Worm (Caenorhabditis elegans): ENCODE measurements around the gene clec-213.

The clec-213 gene

DNA sequence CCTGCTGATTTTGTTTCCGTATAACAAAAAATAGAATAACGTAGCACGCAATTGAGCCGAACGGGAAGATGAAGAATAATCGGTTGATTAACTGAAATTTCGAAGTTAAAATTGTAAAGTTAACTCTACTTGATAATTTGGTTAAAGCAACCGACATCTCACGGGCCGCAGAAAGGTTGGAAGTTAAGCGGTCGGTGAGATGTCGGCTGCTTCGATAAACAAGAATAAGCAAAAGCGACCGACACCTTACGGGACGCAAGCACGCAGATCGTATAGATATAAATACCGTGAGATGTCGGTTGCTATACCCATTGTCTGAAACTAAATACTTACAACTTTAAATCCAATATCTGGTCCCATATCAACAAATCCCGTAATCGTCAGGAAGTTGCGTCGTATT is 9.8 kb upstream of the clec-213 start:
- TF ChIP-seq ztf-23 (GFP tag; IDR thresholded peaks at IDR 0.05) (no peak), klf-2 (GFP tag; conservative IDR thresholded peaks at IDR 0.05) (no peak), ref-1 (GFP tag; conservative IDR thresholded peaks at IDR 0.05) (no peak), ztf-29 (GFP tag; IDR thresholded peaks at IDR 0.05) (no peak), cog-1 (tag; optimal IDR thresholded peaks at IDR 0.05) (no peak), med-1 (GFP tag; optimal IDR thresholded peaks at IDR 0.05; ENCODE audit: insufficient read depth) (no peak), flt-1 (GFP tag; IDR thresholded peaks at IDR 0.05) (no peak), tab-1 (GFP tag; IDR thresholded peaks at IDR 0.05) (no peak), T22C8.4 (GFP tag; IDR thresholded peaks at IDR 0.05) (no peak)

DNA sequence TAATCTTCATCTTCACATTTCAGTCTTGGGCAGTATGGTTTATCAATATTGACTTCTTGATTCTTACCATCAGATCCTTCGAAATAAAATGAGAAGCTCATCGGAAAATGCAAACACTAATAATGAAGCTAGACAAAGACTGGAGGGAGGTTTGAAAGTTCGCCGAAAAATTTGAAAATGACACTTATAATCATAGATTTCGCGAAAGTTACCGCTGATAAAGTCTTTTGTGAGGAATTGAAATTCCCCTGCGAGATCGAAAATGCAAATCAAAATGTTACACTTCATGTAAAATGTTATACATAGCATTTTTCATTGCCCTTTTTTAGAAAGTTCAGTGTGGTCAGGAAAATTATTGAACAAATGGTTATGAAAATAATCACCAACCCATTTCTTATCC is 6.7 kb upstream of the clec-213 start, which contains the start of gene C50E3.7:
Gene C50E3.7 (minus strand): TSS at position 101 of the 400 bp plus-strand sequence.
- TF ChIP-seq tab-1 (GFP tag; IDR thresholded peaks at IDR 0.05) = no peak
- TF ChIP-seq flt-1 (GFP tag; IDR thresholded peaks at IDR 0.05) = no peak
- TF ChIP-seq ztf-29 (GFP tag; IDR thresholded peaks at IDR 0.05) = no peak
- no peak for TF ChIP-seq cog-1 (tag; optimal IDR thresholded peaks at IDR 0.05)
- TF ChIP-seq med-1 (GFP tag; optimal IDR thresholded peaks at IDR 0.05; ENCODE audit: insufficient read depth) = no peak
- TF ChIP-seq ref-1 (GFP tag; conservative IDR thresholded peaks at IDR 0.05) = no peak
- no peak for TF ChIP-seq ztf-23 (GFP tag; IDR thresholded peaks at IDR 0.05)
- no peak for TF ChIP-seq klf-2 (GFP tag; conservative IDR thresholded peaks at IDR 0.05)
- TF ChIP-seq T22C8.4 (GFP tag; IDR thresholded peaks at IDR 0.05) = no peak

DNA sequence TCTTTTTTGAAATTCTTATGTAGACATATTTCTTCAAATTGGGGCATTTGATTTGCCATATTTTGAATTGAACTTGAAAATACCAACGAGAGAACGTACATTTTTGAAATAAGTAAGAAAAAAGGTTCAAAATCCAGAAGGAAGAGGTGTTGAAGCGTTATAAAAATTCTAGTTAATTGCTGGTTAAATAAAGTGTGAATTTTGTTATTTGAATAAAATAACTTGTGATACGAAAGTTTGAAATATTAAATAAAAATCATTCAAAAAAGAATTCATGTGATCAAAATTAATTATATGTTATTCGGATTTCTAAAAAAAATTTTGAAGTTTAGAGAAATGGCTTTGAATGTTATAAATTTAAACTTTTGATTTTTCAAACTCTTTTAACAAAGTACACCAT is 4.8 kb upstream of the clec-213 start, which contains the start of gene C50E3.9:
Gene C50E3.9 (minus strand): TSS at position 101 of the 400 bp plus-strand sequence.
- no peak for TF ChIP-seq tab-1 (GFP tag; IDR thresholded peaks at IDR 0.05)
- TF ChIP-seq flt-1 (GFP tag; IDR thresholded peaks at IDR 0.05) = no peak
- no peak for TF ChIP-seq T22C8.4 (GFP tag; IDR thresholded peaks at IDR 0.05)
- no peak for TF ChIP-seq ztf-29 (GFP tag; IDR thresholded peaks at IDR 0.05)
- no peak for TF ChIP-seq ztf-23 (GFP tag; IDR thresholded peaks at IDR 0.05)
- no peak for TF ChIP-seq ref-1 (GFP tag; conservative IDR thresholded peaks at IDR 0.05)
- no peak for TF ChIP-seq cog-1 (tag; optimal IDR thresholded peaks at IDR 0.05)
- no peak for TF ChIP-seq med-1 (GFP tag; optimal IDR thresholded peaks at IDR 0.05; ENCODE audit: insufficient read depth)
- TF ChIP-seq klf-2 (GFP tag; conservative IDR thresholded peaks at IDR 0.05) = no peak

DNA sequence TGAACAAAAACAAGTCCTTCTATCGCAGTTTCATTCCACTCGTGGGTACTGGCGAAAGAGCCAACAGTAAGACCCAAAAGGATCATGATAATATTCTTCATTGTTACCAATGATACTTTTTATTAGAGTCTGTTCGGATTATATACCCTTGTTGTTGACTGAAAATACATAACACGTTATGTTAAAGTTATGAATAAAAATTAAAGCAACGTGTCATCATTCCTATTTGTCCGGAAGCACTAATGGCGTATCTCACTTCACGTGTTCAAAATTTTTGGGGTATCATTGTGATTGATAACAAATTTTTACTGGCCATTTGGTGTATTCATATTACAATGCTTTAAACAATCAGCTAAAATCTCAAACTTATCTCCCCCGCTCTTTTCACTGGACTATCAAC is 3.5 kb upstream of the clec-213 start, which contains the start of gene scl-26:
Gene scl-26 (minus strand): TSS at position 101 of the 400 bp plus-strand sequence.
- no peak for TF ChIP-seq klf-2 (GFP tag; conservative IDR thresholded peaks at IDR 0.05)
- TF ChIP-seq cog-1 (tag; optimal IDR thresholded peaks at IDR 0.05) = no peak
- TF ChIP-seq ztf-23 (GFP tag; IDR thresholded peaks at IDR 0.05) = no peak
- TF ChIP-seq flt-1 (GFP tag; IDR thresholded peaks at IDR 0.05) = no peak
- no peak for TF ChIP-seq med-1 (GFP tag; optimal IDR thresholded peaks at IDR 0.05; ENCODE audit: insufficient read depth)
- TF ChIP-seq ztf-29 (GFP tag; IDR thresholded peaks at IDR 0.05) = no peak
- no peak for TF ChIP-seq tab-1 (GFP tag; IDR thresholded peaks at IDR 0.05)
- TF ChIP-seq T22C8.4 (GFP tag; IDR thresholded peaks at IDR 0.05) = no peak
- TF ChIP-seq ref-1 (GFP tag; conservative IDR thresholded peaks at IDR 0.05) = no peak

DNA sequence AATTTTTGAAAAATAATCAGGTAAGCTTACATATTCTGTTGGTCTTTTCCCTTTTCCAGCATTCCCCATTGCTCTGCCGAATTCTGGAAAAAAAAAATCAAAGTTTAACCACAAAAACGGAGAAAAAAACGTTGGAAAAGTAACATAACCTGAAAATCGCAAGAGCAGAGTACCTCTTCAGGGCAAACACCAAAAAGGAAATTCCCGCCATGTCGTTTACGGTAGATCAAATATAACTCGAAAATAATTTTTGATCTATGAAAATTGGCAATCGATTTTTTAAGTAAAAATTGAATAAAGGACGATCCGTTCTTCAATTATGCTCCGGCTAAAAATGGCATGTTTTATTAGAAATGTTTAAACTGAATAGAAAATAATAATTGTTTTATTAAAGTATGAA is 1.6 kb upstream of the clec-213 start, which contains the start of gene C50E3.11:
Gene C50E3.11 (minus strand): TSS at position 83 of the 400 bp plus-strand sequence.
- TF ChIP-seq ztf-29 (GFP tag; IDR thresholded peaks at IDR 0.05) (no peak), ztf-23 (GFP tag; IDR thresholded peaks at IDR 0.05) (no peak), tab-1 (GFP tag; IDR thresholded peaks at IDR 0.05) (no peak), ref-1 (GFP tag; conservative IDR thresholded peaks at IDR 0.05) (no peak), T22C8.4 (GFP tag; IDR thresholded peaks at IDR 0.05) (no peak), cog-1 (tag; optimal IDR thresholded peaks at IDR 0.05) (no peak), flt-1 (GFP tag; IDR thresholded peaks at IDR 0.05) (no peak), klf-2 (GFP tag; conservative IDR thresholded peaks at IDR 0.05) (no peak), med-1 (GFP tag; optimal IDR thresholded peaks at IDR 0.05; ENCODE audit: insufficient read depth) (no peak)

DNA sequence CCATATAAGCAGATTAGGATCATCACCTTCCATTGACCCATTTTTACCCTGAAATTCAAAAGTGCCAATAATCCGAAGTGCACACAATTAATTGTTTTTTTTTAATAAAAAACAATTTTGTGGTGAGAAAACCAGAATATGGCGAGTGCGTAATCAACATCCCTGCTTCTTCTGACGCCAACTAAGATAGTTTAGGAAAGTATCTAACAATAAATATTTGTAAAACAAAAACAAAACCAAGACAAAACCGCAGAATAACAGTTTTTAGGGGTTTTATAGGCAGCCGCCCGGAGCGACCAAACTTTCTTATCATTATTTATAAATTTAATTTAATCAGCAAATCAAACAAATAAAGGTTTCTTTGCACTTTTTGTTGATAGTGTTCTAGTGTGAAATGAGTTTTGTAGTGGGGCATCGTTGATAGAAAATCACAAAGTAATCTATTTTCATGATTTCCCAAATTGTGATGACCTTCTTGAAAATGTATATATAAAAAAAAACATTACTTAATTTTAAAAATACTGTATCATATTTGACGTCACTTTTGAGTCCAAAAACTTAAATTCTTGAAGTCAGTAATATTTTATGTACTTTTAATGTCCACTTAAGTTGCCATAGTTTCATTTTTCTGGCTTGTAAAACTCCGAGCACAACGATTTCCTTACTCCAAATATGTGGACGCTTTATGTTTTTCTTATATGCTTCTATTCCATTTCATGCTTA is 4.9 kb downstream of the clec-213 start, which contains the start of the genes folt-3 and clec-214:
Gene folt-3 (minus strand): TSS at position 51 of the 723 bp plus-strand sequence.
Gene clec-214 (plus strand): TSS at position 673 of the 723 bp plus-strand sequence.
- TF ChIP-seq T22C8.4 (GFP tag; IDR thresholded peaks at IDR 0.05) = no peak
- TF ChIP-seq flt-1 (GFP tag; IDR thresholded peaks at IDR 0.05) = no peak
- no peak for TF ChIP-seq tab-1 (GFP tag; IDR thresholded peaks at IDR 0.05)
- TF ChIP-seq klf-2 (GFP tag; conservative IDR thresholded peaks at IDR 0.05) = no peak
- TF ChIP-seq cog-1 (tag; optimal IDR thresholded peaks at IDR 0.05) = no peak
- TF ChIP-seq ref-1 (GFP tag; conservative IDR thresholded peaks at IDR 0.05) = no peak
- TF ChIP-seq med-1 (GFP tag; optimal IDR thresholded peaks at IDR 0.05; ENCODE audit: insufficient read depth) = no peak
- TF ChIP-seq ztf-23 (GFP tag; IDR thresholded peaks at IDR 0.05) = no peak
- TF ChIP-seq ztf-29 (GFP tag; IDR thresholded peaks at IDR 0.05) = no peak

DNA sequence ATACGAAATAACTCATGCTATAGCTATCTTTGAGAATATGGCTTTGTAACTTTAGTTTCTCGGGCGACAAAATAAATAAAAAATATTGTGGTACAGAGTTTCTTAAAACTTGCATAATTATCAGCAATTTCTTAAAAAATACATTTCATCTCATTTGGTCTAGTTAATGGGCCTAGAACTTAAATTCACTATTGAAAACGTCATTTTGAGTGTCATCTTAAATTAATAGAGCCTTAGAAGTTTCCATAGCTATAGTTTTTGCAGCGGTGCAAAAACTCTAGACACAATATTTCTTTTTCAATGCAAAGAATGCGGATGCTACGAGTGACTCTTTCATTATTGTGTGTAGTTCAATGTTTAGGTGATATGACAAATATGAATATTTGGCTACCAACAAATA is 7.1 kb downstream of the clec-213 start, which contains the start of gene clec-215:
Gene clec-215 (plus strand): TSS at position 301 of the 400 bp plus-strand sequence.
- no peak for TF ChIP-seq klf-2 (GFP tag; conservative IDR thresholded peaks at IDR 0.05)

DNA sequence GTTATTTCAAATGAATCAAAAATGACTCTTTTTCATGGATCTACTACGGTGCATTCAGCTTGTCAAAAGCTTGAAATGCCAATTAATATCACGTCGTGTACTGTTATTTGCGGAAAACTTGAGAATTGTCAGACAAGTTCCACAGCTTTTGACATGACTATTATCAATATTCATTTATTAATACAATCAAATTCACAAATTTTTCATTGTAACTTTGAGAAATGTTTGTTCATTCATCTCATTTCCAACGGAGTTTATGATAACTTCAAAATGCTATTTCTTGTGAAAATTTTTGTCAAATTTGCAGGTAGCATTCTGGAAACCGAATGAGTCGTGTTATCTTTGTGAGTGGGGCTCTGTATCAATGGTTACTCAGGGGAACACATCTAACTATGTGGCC is 13.2 kb downstream of the clec-213 start, which contains the start of gene C50E3.15:
Gene C50E3.15 (plus strand): TSS at position 301 of the 400 bp plus-strand sequence.
- TF ChIP-seq ref-1 (GFP tag; conservative IDR thresholded peaks at IDR 0.05) (no peak), tab-1 (GFP tag; IDR thresholded peaks at IDR 0.05) (no peak), med-1 (GFP tag; optimal IDR thresholded peaks at IDR 0.05; ENCODE audit: insufficient read depth) (no peak), ztf-23 (GFP tag; IDR thresholded peaks at IDR 0.05) (no peak), cog-1 (tag; optimal IDR thresholded peaks at IDR 0.05) (no peak), ztf-29 (GFP tag; IDR thresholded peaks at IDR 0.05) (no peak), T22C8.4 (GFP tag; IDR thresholded peaks at IDR 0.05) (no peak), flt-1 (GFP tag; IDR thresholded peaks at IDR 0.05) (no peak), klf-2 (GFP tag; conservative IDR thresholded peaks at IDR 0.05) (no peak)

DNA sequence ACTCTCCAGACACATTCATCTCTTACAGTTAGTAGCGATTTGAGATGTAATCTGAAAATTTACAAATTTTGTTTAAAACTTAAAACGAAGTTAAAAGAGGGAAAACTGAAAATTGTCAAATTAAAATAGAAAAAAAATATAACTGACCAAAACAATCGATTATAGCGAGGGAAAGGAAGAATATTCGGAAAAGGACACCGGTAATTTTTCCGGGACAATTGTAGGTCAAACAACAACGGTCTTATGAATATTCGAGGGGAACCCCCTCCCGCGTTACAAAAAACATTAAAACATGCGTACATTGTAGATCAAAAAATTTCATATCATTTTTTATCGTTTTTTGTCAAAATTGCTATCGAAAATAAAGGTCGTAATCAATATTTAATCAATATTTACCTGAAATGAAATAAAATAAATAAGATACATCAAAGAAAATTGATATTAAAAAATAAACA is 17.1 kb downstream of the clec-213 start, which contains the start of gene C50E3.12:
Gene C50E3.12 (minus strand): TSS at position 51 of the 455 bp plus-strand sequence.
- no peak for TF ChIP-seq ref-1 (GFP tag; conservative IDR thresholded peaks at IDR 0.05)

Measured in whole organism, midembryonic.